Worm (Caenorhabditis elegans) whole organism, L3 larva: Measurements from ENCODE around the gene wdr-31.
A peak's percentile ranks its signal among the peaks of the same experiment; 100 is the strongest.

ENCODE experiments used
- R02D3.7 ChIP-seq: fragments of 150-350 bp; optimal IDR thresholded peaks from 2 replicates; lab custom pipeline; 2014; ENCODE audit warnings: missing biosample characterization, missing genetic modification characterization
- ama-1 ChIP-seq: fragments of 150-350 bp; optimal IDR thresholded peaks from 2 replicates; lab custom pipeline; 2018
- ceh-16 ChIP-seq: sonication (generic microtip); optimal IDR thresholded peaks from 2 replicates; lab custom pipeline; 2017; ENCODE audit warnings: missing biosample characterization, missing genetic modification characterization
- ceh-82 ChIP-seq: fragments of 150-350 bp; optimal IDR thresholded peaks from 2 replicates; lab custom pipeline; 2014; ENCODE audit warnings: missing biosample characterization, missing genetic modification characterization
- ceh-9 ChIP-seq: sonication (generic microtip); optimal IDR thresholded peaks from 2 replicates; lab custom pipeline; 2018; ENCODE audit warnings: missing biosample characterization, missing genetic modification characterization
- egl-27 ChIP-seq: sonication (generic microtip); optimal IDR thresholded peaks from 4 replicates; lab custom pipeline; 2017; ENCODE audit warnings: missing biosample characterization, missing genetic modification reagents, missing genetic modification characterization
- egl-5 ChIP-seq: fragments of 150-350 bp; optimal IDR thresholded peaks from 2 replicates; lab custom pipeline; 2017; ENCODE audit warnings: missing biosample characterization, missing genetic modification reagents, missing genetic modification characterization, inconsistent platforms
- elt-1 ChIP-seq: fragments of 150-350 bp; optimal IDR thresholded peaks from 2 replicates; lab custom pipeline; 2014; ENCODE audit warnings: missing biosample characterization, missing genetic modification characterization
- elt-2 ChIP-seq: sonication (generic microtip); optimal IDR thresholded peaks from 2 replicates; lab custom pipeline; 2016; ENCODE audit warnings: missing genetic modification reagents, mild to moderate bottlenecking, missing genetic modification characterization, missing compliant biosample characterization
- fkh-10 ChIP-seq: sonication (generic microtip); optimal IDR thresholded peaks from 2 replicates; lab custom pipeline; 2017; ENCODE audit warnings: missing biosample characterization, missing genetic modification reagents, missing genetic modification characterization
- fos-1 ChIP-seq: fragments of 150-350 bp; optimal IDR thresholded peaks from 2 replicates; lab custom pipeline; 2014; ENCODE audit warnings: missing biosample characterization, missing genetic modification characterization
- hmg-11 ChIP-seq: sonication (generic microtip); optimal IDR thresholded peaks from 2 replicates; lab custom pipeline; 2016; ENCODE audit warnings: missing genetic modification characterization, missing compliant biosample characterization
- jun-1 ChIP-seq: fragments of 150-350 bp; optimal IDR thresholded peaks from 2 replicates; lab custom pipeline; 2014; ENCODE audit warnings: missing biosample characterization, missing genetic modification reagents, missing genetic modification characterization
- lin-15B ChIP-seq: fragments of 150-350 bp; optimal IDR thresholded peaks from 2 replicates; lab custom pipeline; 2014; ENCODE audit warnings: missing biosample characterization, missing genetic modification characterization
- lin-39 ChIP-seq: fragments of 150-350 bp; optimal IDR thresholded peaks from 2 replicates; lab custom pipeline; 2018; ENCODE audit warnings: missing biosample characterization, missing genetic modification reagents, missing genetic modification characterization
- mdl-1 ChIP-seq: fragments of 150-350 bp; optimal IDR thresholded peaks from 2 replicates; lab custom pipeline; 2014; ENCODE audit warnings: missing biosample characterization, missing genetic modification characterization
- mml-1 ChIP-seq: fragments of 150-350 bp; sonication (generic microtip); optimal IDR thresholded peaks from 3 replicates; lab custom pipeline; 2014; ENCODE audit warnings: missing biosample characterization, missing genetic modification characterization
- nfya-1 ChIP-seq: sonication (generic microtip); optimal IDR thresholded peaks from 2 replicates; lab custom pipeline; 2017; ENCODE audit warnings: missing genetic modification characterization, mild to moderate bottlenecking, missing compliant biosample characterization, antibody characterized with exemption, moderate library complexity; ENCODE audit not compliant: insufficient read depth
- nhr-23 ChIP-seq: fragments of 150-350 bp; optimal IDR thresholded peaks from 2 replicates; lab custom pipeline; 2014; ENCODE audit warnings: missing biosample characterization, missing genetic modification reagents, missing genetic modification characterization
- nhr-237 ChIP-seq: fragments of 150-350 bp; optimal IDR thresholded peaks from 2 replicates; lab custom pipeline; 2014; ENCODE audit warnings: missing biosample characterization, missing genetic modification characterization
- nhr-28 ChIP-seq: fragments of 150-350 bp; optimal IDR thresholded peaks from 2 replicates; lab custom pipeline; 2014; ENCODE audit warnings: missing biosample characterization, missing genetic modification characterization
- nhr-43 ChIP-seq: sonication (generic microtip); optimal IDR thresholded peaks from 2 replicates; lab custom pipeline; 2016; ENCODE audit warnings: mild to moderate bottlenecking, missing genetic modification characterization, missing compliant biosample characterization; ENCODE audit not compliant: poor library complexity, severe bottlenecking
- nhr-77 ChIP-seq: fragments of 150-350 bp; optimal IDR thresholded peaks from 2 replicates; lab custom pipeline; 2014; ENCODE audit warnings: missing biosample characterization, missing genetic modification characterization
- pha-4 ChIP-seq: fragments of 150-350 bp; optimal IDR thresholded peaks from 2 replicates; lab custom pipeline; 2014; ENCODE audit warnings: missing biosample characterization, missing genetic modification reagents, missing genetic modification characterization
- pqm-1 ChIP-seq: fragments of 150-350 bp; optimal IDR thresholded peaks from 2 replicates; lab custom pipeline; 2017; ENCODE audit warnings: missing biosample characterization, missing genetic modification characterization, inconsistent platforms
- sea-2 ChIP-seq: fragments of 150-350 bp; sonication (generic microtip); optimal IDR thresholded peaks from 4 replicates; lab custom pipeline; 2014; ENCODE audit warnings: missing biosample characterization, missing genetic modification reagents, missing genetic modification characterization
- skn-1 ChIP-seq: fragments of 150-350 bp; optimal IDR thresholded peaks from 2 replicates; lab custom pipeline; 2014; ENCODE audit warnings: missing biosample characterization, missing genetic modification characterization
- snpc-4 ChIP-seq: fragments of 150-350 bp; optimal IDR thresholded peaks from 2 replicates; lab custom pipeline; 2014; ENCODE audit warnings: missing biosample characterization, missing genetic modification characterization
- unc-39 ChIP-seq: sonication (generic microtip); optimal IDR thresholded peaks from 4 replicates; lab custom pipeline; 2017; ENCODE audit warnings: missing biosample characterization, missing genetic modification characterization
- zag-1 ChIP-seq: fragments of 150-350 bp; optimal IDR thresholded peaks from 2 replicates; lab custom pipeline; 2014; ENCODE audit warnings: missing biosample characterization, missing genetic modification characterization
- ztf-4 ChIP-seq: fragments of 150-350 bp; optimal IDR thresholded peaks from 2 replicates; lab custom pipeline; 2014; ENCODE audit warnings: missing biosample characterization, missing genetic modification characterization

The wdr-31 gene

ce11 chrII:2757954-2758353 is 22.9 kb upstream of the wdr-31 start, which contains the start of gene F29A7.8:
Gene F29A7.8 (minus strand): TSS chrII:2758054.
- TF ChIP-seq zag-1 (no peak), mdl-1 (tag; lab: Kevin White, UChicago) (no peak), nhr-77 (tag; lab: Kevin White, UChicago) (no peak), R02D3.7 (tag; lab: Kevin White, UChicago) (no peak)

DNA sequence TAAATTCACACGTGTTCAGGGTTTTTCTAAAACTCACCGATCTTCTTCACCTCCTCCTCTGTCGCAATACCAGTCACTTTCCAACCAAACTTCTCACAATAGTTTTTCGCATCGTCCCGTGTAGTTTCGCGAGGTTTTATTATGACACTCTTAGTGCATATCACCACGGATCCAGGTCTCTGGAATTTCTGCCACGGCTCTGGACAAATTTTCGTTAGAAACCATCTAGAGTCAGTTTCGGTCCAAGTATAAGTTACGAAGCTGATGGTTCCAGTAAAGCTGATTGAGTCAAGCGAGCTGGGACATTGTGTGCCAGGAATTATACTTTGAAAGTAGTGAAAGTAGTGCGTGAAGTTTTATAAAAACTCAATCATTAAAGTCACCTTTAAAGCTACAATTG is 21.3 kb upstream of the wdr-31 start:
- no peak for TF ChIP-seq nhr-28 (tag; lab: Kevin White, UChicago)
- no peak for TF ChIP-seq jun-1
- no peak for TF ChIP-seq sea-2 (GFP tag; lab: Kevin White, UChicago)
- TF ChIP-seq R02D3.7 (tag; lab: Kevin White, UChicago), result no peak

DNA sequence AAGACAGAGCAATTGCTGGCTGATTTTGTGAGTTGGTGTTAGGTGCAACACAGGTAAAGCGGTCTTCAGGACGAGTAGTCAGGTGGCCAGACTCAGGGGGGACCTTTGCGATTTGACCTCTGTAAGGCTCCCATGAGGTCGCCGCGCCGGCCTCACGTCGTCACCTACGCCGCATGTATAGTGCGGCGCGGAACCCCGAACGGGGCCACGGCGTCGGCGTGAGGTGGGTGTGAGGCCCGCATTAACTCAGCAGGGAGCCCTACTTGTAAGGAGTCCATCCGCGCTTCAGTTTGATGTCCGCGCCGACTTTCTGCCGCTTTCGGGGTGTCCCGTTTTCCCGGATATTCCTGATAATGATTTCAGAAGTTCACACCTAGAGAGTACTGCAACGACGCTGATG is 19.5 kb upstream of the wdr-31 start:
- TF ChIP-seq fkh-10 (GFP tag; lab: Kevin White, UChicago), result no peak
- no peak for TF ChIP-seq ceh-82 (tag; lab: Kevin White, UChicago)
- TF ChIP-seq fos-1 (tag; lab: Kevin White, UChicago), result no peak

ce11 chrII:2752999-2753398 is 17.9 kb upstream of the wdr-31 start, which contains the start of gene F29A7.3:
Gene F29A7.3 (plus strand): TSS chrII:2753299.
- TF ChIP-seq snpc-4 (no peak), R02D3.7 (tag; lab: Kevin White, UChicago) (no peak), nhr-23 (tag; lab: Kevin White, UChicago) (no peak), ceh-9 (tag; lab: Kevin White, UChicago) (no peak), ztf-4 (tag; lab: Kevin White, UChicago) (no peak), lin-15B (tag; lab: Kevin White, UChicago) (no peak), egl-27 (tag; lab: Kevin White, UChicago) (no peak), ceh-16 (tag; lab: Kevin White, UChicago) (no peak), nfya-1 (tag; lab: Kevin White, UChicago) (no peak), elt-1 (tag; lab: Kevin White, UChicago) (no peak), zag-1 (no peak), skn-1 (tag; lab: Kevin White, UChicago) (no peak), nhr-237 (no peak), hmg-11 (tag; lab: Kevin White, UChicago) (no peak), mml-1 (tag; lab: Kevin White, UChicago) (no peak), unc-39 (no peak)

DNA sequence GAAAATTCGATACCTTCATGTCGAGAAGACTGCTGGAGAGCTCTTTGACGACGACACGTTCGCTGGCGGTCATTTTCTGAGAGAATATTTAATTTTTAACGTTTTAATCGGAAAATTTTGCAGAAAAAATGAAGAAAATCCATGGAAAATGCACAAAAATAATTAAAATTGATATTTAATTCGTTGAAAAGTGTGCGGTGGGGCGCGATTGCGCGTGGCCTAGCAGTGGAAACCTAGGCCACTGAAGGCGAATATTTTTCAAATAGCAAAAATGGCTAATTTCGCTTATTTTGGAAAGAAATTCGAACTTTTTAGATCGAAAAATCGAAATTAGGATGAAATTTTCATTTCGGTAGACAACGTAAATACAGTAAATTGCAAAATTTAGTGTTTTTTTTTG is 17.4 kb upstream of the wdr-31 start, which contains the start of gene F29A7.6:
Gene F29A7.6, minus strand, starts transcription at position 76 of the 400 bp plus-strand sequence.
- TF ChIP-seq nhr-43 (peak; percentile 47), lin-39 (tag; lab: Kevin White, UChicago) (peak; percentile 38), sea-2 (GFP tag; lab: Kevin White, UChicago) (no peak), snpc-4 (peak; percentile 71), nhr-23 (tag; lab: Kevin White, UChicago) (peak; percentile 30), mml-1 (tag; lab: Kevin White, UChicago) (no peak), egl-5 (tag; lab: Kevin White, UChicago) (no peak), unc-39 (no peak), pqm-1 (peak; percentile 12), R02D3.7 (tag; lab: Kevin White, UChicago) (peak; percentile 12), elt-2 (tag; lab: Kevin White, UChicago) (peak; percentile 25), lin-15B (tag; lab: Kevin White, UChicago) (peak; percentile 79)
- TF ChIP-seq, all 47 proteins: peak for 8

ce11 chrII:2751278-2751677 is 16.2 kb upstream of the wdr-31 start:
- TF ChIP-seq elt-2 (tag; lab: Kevin White, UChicago) (peak; percentile 14), pqm-1 (no peak)
- TF ChIP-seq, all 47 proteins: peak for 1

DNA sequence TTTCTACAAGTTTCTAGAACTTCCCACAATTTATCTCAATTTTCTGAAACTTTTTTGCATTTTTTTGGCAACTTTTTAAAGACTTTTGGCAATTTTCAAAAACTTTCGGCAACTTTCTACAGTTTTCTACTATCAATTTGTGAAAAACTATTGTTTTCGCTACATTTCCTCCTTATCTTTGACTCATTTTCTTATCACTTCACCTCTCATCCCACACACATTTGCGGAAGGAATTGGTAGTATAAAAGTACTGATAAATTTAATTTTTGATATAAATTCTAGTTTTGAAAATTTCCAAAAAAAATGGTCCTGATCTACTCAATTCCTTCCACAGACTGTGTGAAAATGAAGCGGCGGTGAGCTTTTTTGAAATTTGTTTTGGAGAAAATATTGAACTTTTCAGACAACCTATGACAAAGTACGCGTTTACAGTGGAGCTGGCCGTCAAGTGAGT is 14.5 kb upstream of the wdr-31 start, which contains the start of gene F29A7.4:
Gene F29A7.4, plus strand, starts transcription at position 404 of the 454 bp plus-strand sequence.
- TF ChIP-seq fkh-10 (GFP tag; lab: Kevin White, UChicago) (no peak), ama-1 (lab: Kevin White, UChicago) (no peak), R02D3.7 (tag; lab: Kevin White, UChicago) (no peak), pha-4 (no peak), mdl-1 (tag; lab: Kevin White, UChicago) (no peak), skn-1 (tag; lab: Kevin White, UChicago) (no peak), elt-1 (tag; lab: Kevin White, UChicago) (no peak), elt-2 (tag; lab: Kevin White, UChicago) (peak; percentile 64), pqm-1 (peak; percentile 58), nhr-43 (no peak), ztf-4 (tag; lab: Kevin White, UChicago) (no peak)
- TF ChIP-seq, all 47 proteins: peak for 2
